Fruit fly (Drosophila melanogaster) whole organism, embryonic: ENCODE results near the gene chic.

Experiments used
- CG11695 ChIP-seq: fragments of 200-800 bp; sonication (Bioruptor generic); IDR thresholded peaks from 3 replicates; pipeline ENCODE4 v1.3.6; 2022; ENCODE audit warnings: missing biosample characterization, missing genetic modification characterization
- CG12219 ChIP-seq: fragments of 200-800 bp; sonication (Bioruptor generic); optimal IDR thresholded peaks from 3 replicates; lab custom pipeline; 2018; ENCODE audit warnings: missing biosample characterization, mild to moderate bottlenecking, missing genetic modification characterization
- CG12236 ChIP-seq: fragments of 200-800 bp; sonication (Bioruptor generic); optimal IDR thresholded peaks from 2 replicates; lab custom pipeline; 2016; ENCODE audit warnings: missing biosample characterization, missing genetic modification characterization
- CG14050 ChIP-seq: fragments of 200-800 bp; sonication (Bioruptor generic); IDR thresholded peaks from 3 replicates; pipeline ENCODE4 v1.3.6; 2022; ENCODE audit warnings: missing biosample characterization, missing genetic modification characterization
- CG14710 ChIP-seq: fragments of 200-800 bp; sonication (Bioruptor generic); optimal IDR thresholded peaks from 3 replicates; lab custom pipeline; 2019; ENCODE audit warnings: missing biosample characterization, mild to moderate bottlenecking, missing genetic modification characterization, moderate library complexity
- CG16779 ChIP-seq: fragments of 200-800 bp; sonication (Bioruptor generic); IDR thresholded peaks from 2 replicates; pipeline ENCODE4 v1.3.6; 2022; ENCODE audit warnings: missing biosample characterization, missing genetic modification characterization
- CG1792 ChIP-seq: fragments of 200-800 bp; sonication (Bioruptor generic); optimal IDR thresholded peaks from 2 replicates; lab custom pipeline; 2016; ENCODE audit warnings: missing biosample characterization, missing genetic modification characterization
- CG18599 ChIP-seq: fragments of 200-800 bp; sonication (Bioruptor generic); optimal IDR thresholded peaks from 3 replicates; lab custom pipeline; 2017; ENCODE audit warnings: missing biosample characterization, missing genetic modification characterization, mild to moderate bottlenecking, moderate library complexity, missing genetic modification reagents
- CG2120 ChIP-seq: fragments of 200-800 bp; sonication (Bioruptor generic); optimal IDR thresholded peaks from 3 replicates; lab custom pipeline; 2016; ENCODE audit warnings: missing biosample characterization, missing genetic modification characterization
- CG3163 ChIP-seq: fragments of 200-800 bp; sonication (Bioruptor generic); optimal IDR thresholded peaks from 3 replicates; lab custom pipeline; 2016; ENCODE audit warnings: missing biosample characterization, missing genetic modification characterization
- CG4617 ChIP-seq: fragments of 200-800 bp; sonication (Bioruptor generic); optimal IDR thresholded peaks from 3 replicates; lab custom pipeline; 2016; ENCODE audit warnings: missing biosample characterization, missing genetic modification characterization, borderline replicate concordance
- CG6272 ChIP-seq: fragments of 200-800 bp; sonication (Bioruptor generic); IDR thresholded peaks from 2 replicates; pipeline ENCODE4 v1.3.6; 2022; ENCODE audit warnings: missing biosample characterization, missing genetic modification characterization
- CG8765 ChIP-seq: fragments of 200-800 bp; sonication (Bioruptor generic); IDR thresholded peaks from 2 replicates; pipeline ENCODE4 v1.3.6; 2022; ENCODE audit warnings: missing biosample characterization, missing genetic modification characterization
- CG8924 ChIP-seq: fragments of 200-800 bp; optimal IDR thresholded peaks from 3 replicates; lab custom pipeline; 2019; ENCODE audit warnings: missing biosample characterization, mild to moderate bottlenecking, missing genetic modification characterization, moderate library complexity
- CHES-1-like ChIP-seq: fragments of 200-800 bp; sonication (Bioruptor generic); optimal IDR thresholded peaks from 2 replicates; lab custom pipeline; 2016; ENCODE audit warnings: missing biosample characterization, missing genetic modification characterization
- D ChIP-seq, 2 experiments: fragments of 200-800 bp in 1 of 2; fragments of >200 bp in 1 of 2; sonication (Bioruptor generic) in 1 of 2; optimal IDR thresholded peaks; 2 replicates in 1 of 2; 3 replicates in 1 of 2; lab custom pipeline; 2017; ENCODE audit warnings: mild to moderate bottlenecking in 1 of 2, missing biosample characterization in 1 of 2, missing genetic modification characterization in 1 of 2, missing genetic modification reagents in 1 of 2
- E2f2 ChIP-seq: fragments of 200-800 bp; sonication (Bioruptor generic); IDR thresholded peaks from 2 replicates; pipeline ENCODE4 v1.3.6; 2022; ENCODE audit warnings: missing biosample characterization, missing genetic modification characterization
- Eip74EF ChIP-seq, 2 experiments: fragments of 200-800 bp in 1 of 2; fragments of >200 bp in 1 of 2; sonication (Bioruptor generic) in 1 of 2; optimal IDR thresholded peaks; 2 replicates each; lab custom pipeline; 2017 to 2019; ENCODE audit warnings: missing biosample characterization in 2 of 2, missing genetic modification characterization in 2 of 2, mild to moderate bottlenecking in 1 of 2, moderate library complexity in 1 of 2
- Gug ChIP-seq: fragments of 200-800 bp; sonication (Bioruptor generic); IDR thresholded peaks from 4 replicates; pipeline ENCODE4 v1.3.6; 2022; ENCODE audit warnings: missing biosample characterization, missing genetic modification characterization
- Hey ChIP-seq: fragments of 200-800 bp; sonication (Bioruptor generic); optimal IDR thresholded peaks from 3 replicates; lab custom pipeline; 2018; ENCODE audit warnings: missing biosample characterization, mild to moderate bottlenecking, missing genetic modification characterization
- Hmr ChIP-seq: fragments of 200-800 bp; sonication (Bioruptor generic); optimal IDR thresholded peaks from 3 replicates; lab custom pipeline; 2017; ENCODE audit warnings: mild to moderate bottlenecking, missing biosample characterization, missing genetic modification reagents, missing genetic modification characterization
- Hr3 ChIP-seq: fragments of 200-800 bp; sonication (Bioruptor generic); optimal IDR thresholded peaks from 3 replicates; lab custom pipeline; 2016; ENCODE audit warnings: missing biosample characterization, missing genetic modification characterization
- Med ChIP-seq: fragments of 200-800 bp; sonication (Bioruptor generic); peaks from one replicate; lab custom pipeline; 2016; ENCODE audit warnings: missing biosample characterization, missing genetic modification characterization, mild to moderate bottlenecking, inconsistent platforms, moderate library complexity
- Mrtf ChIP-seq: fragments of 200-800 bp; sonication (Bioruptor generic); IDR thresholded peaks from 3 replicates; pipeline ENCODE4 v1.3.6; 2022; ENCODE audit warnings: missing biosample characterization, missing genetic modification characterization
- Nf-YC ChIP-seq: fragments of 200-800 bp; optimal IDR thresholded peaks from 3 replicates; lab custom pipeline; 2019; ENCODE audit warnings: missing biosample characterization, mild to moderate bottlenecking, missing genetic modification characterization, moderate library complexity
- Oli ChIP-seq: fragments of 200-800 bp; sonication (Bioruptor generic); optimal IDR thresholded peaks from 2 replicates; lab custom pipeline; 2018; ENCODE audit warnings: missing biosample characterization, mild to moderate bottlenecking, missing genetic modification characterization, moderate library complexity
- Trl ChIP-seq, 3 experiments: fragments of >200 bp in 2 of 3; fragments of 200-800 bp in 1 of 3; sonication (Bioruptor generic) in 1 of 3; optimal IDR thresholded peaks; 2 replicates in 1 of 3; 3 replicates in 2 of 3; lab custom pipeline; 2016 to 2017; ENCODE audit warnings: missing biosample characterization in 1 of 3, missing genetic modification characterization in 1 of 3
- btn ChIP-seq: fragments of 200-800 bp; sonication (Bioruptor generic); optimal IDR thresholded peaks from 2 replicates; lab custom pipeline; 2016; ENCODE audit warnings: missing biosample characterization, missing genetic modification characterization
- dysf ChIP-seq: fragments of 200-800 bp; sonication (Bioruptor generic); IDR thresholded peaks from 3 replicates; pipeline ENCODE4 v1.3.6; 2022; ENCODE audit warnings: missing biosample characterization, missing genetic modification characterization
- ewg ChIP-seq: fragments of 200-800 bp; sonication (Bioruptor generic); optimal IDR thresholded peaks from 3 replicates; lab custom pipeline; 2017; ENCODE audit warnings: mild to moderate bottlenecking, missing biosample characterization, missing genetic modification reagents, missing genetic modification characterization
- gfzf ChIP-seq: fragments of 200-800 bp; sonication (Bioruptor generic); optimal IDR thresholded peaks from 2 replicates; lab custom pipeline; 2016; ENCODE audit warnings: missing biosample characterization, mild to moderate bottlenecking, missing genetic modification characterization, moderate library complexity
- her ChIP-seq: fragments of 200-800 bp; sonication (Bioruptor generic); optimal IDR thresholded peaks from 2 replicates; lab custom pipeline; 2016; ENCODE audit warnings: missing biosample characterization, missing genetic modification characterization
- inv ChIP-seq: fragments of 200-800 bp; sonication (Bioruptor generic); IDR thresholded peaks from 2 replicates; pipeline ENCODE4 v1.3.6; 2022; ENCODE audit warnings: missing biosample characterization, missing genetic modification characterization; ENCODE audit not compliant: partially characterized antibody
- onecut ChIP-seq: fragments of 200-800 bp; sonication (Bioruptor generic); IDR thresholded peaks from 2 replicates; pipeline ENCODE4 v1.3.6; 2022; ENCODE audit warnings: missing biosample characterization, missing genetic modification characterization
- row ChIP-seq: fragments of 200-800 bp; sonication (Bioruptor generic); IDR thresholded peaks from 3 replicates; pipeline ENCODE4 v1.3.6; 2022; ENCODE audit warnings: missing biosample characterization, missing genetic modification characterization
- slbo ChIP-seq: fragments of 200-800 bp; sonication (Bioruptor generic); IDR thresholded peaks from 2 replicates; pipeline ENCODE4 v1.3.6; 2022; ENCODE audit warnings: missing biosample characterization, missing genetic modification characterization
- sna ChIP-seq: fragments of 200-800 bp; sonication (Bioruptor generic); IDR thresholded peaks from 2 replicates; pipeline ENCODE4 v1.3.6; 2022; ENCODE audit warnings: missing biosample characterization, missing genetic modification characterization; ENCODE audit not compliant: partially characterized antibody
- stc ChIP-seq: fragments of 200-800 bp; sonication (Bioruptor generic); IDR thresholded peaks from 2 replicates; pipeline ENCODE4 v1.3.6; 2022; ENCODE audit warnings: missing biosample characterization, missing genetic modification characterization
- tgo ChIP-seq: fragments of 200-800 bp; sonication (Bioruptor generic); IDR thresholded peaks from 3 replicates; pipeline ENCODE4 v1.3.6; 2022; ENCODE audit warnings: missing biosample characterization, missing genetic modification characterization
- tin ChIP-seq: fragments of 200-800 bp; sonication (Bioruptor generic); optimal IDR thresholded peaks from 3 replicates; lab custom pipeline; 2016; ENCODE audit warnings: missing biosample characterization, missing genetic modification characterization
- trh ChIP-seq: fragments of 200-800 bp; sonication (Bioruptor generic); optimal IDR thresholded peaks from 2 replicates; lab custom pipeline; 2016; ENCODE audit warnings: missing biosample characterization, missing genetic modification characterization
- tx ChIP-seq: fragments of 200-800 bp; sonication (Bioruptor generic); optimal IDR thresholded peaks from 2 replicates; lab custom pipeline; 2016; ENCODE audit warnings: missing biosample characterization, missing genetic modification characterization
- vnd ChIP-seq: fragments of 200-800 bp; sonication (Bioruptor generic); IDR thresholded peaks from 3 replicates; pipeline ENCODE4 v1.3.6; 2022; ENCODE audit warnings: missing biosample characterization, missing genetic modification characterization; ENCODE audit not compliant: partially characterized antibody
- vvl ChIP-seq: fragments of 200-800 bp; sonication (Bioruptor generic); IDR thresholded peaks from 2 replicates; pipeline ENCODE4 v1.3.6; 2022; ENCODE audit warnings: missing biosample characterization, missing genetic modification characterization
- zfh1 ChIP-seq: fragments of 200-800 bp; sonication (Bioruptor generic); IDR thresholded peaks from 3 replicates; pipeline ENCODE4 v1.3.6; 2022; ENCODE audit warnings: missing biosample characterization, missing genetic modification characterization

Gene chic

dm6 chr2L:5943229-5944078, 37.4 kb downstream of the chic start, which contains the start of the genes Sfp26Ad and Gpdh1 (continued):
- TF ChIP-seq btn (GFP tag; lab: Kevin White, UChicago) (peak; percentile 11), stc (GFP tag; lab: Robert Waterston, UW) (peak; percentile 46), Med (peak; percentile 97), CG1792 (peak; percentile 56), tin (GFP tag; lab: Kevin White, UChicago) (peak; percentile 86), CG18599 (GFP tag; lab: Kevin White, UChicago) (peak; percentile 88), vvl (peak; percentile 80), CG14050 (GFP tag; lab: Robert Waterston, UW) (peak; percentile 33; the same call in 2 of the 3 replicates), CG3163 (GFP tag; lab: Kevin White, UChicago) (peak; percentile 80), CG8924 (peak; percentile 75), onecut (GFP tag; lab: Robert Waterston, UW) (peak; percentile 45)

- TF ChIP-seq Hey (tag; lab: Kevin White, UChicago) (peak; percentile 81), Hr3 (GFP tag; lab: Kevin White, UChicago) (no peak), Oli (tag; lab: Kevin White, UChicago) (no peak), CG12236 (GFP tag; lab: Kevin White, UChicago) (no peak), Gug (GFP tag; lab: Robert Waterston, UW) (no peak), D (optimal IDR thresholded peaks at IDR 0.05; lab: Kevin White, UChicago) (no peak), D (GFP tag; optimal IDR thresholded peaks at IDR 0.05; lab: Kevin White, UChicago) (peak; percentile 60), her (GFP tag; lab: Kevin White, UChicago) (no peak), dysf (GFP tag; lab: Robert Waterston, UW) (0 out of 3 replicates have a peak, but pooled peaks have one; percentile 5), Mrtf (GFP tag; lab: Robert Waterston, UW) (peak; percentile 14; the same call in 1 of the 3 replicates), Hmr (GFP tag; lab: Kevin White, UChicago) (no peak), CG2120 (no peak), CHES-1-like (no peak), CG4617 (GFP tag; lab: Kevin White, UChicago) (no peak)
Measured at dm6 chr2L:5927363-5927762, 53.5 kb downstream of the chic start.

dm6 chr2L:5925637-5926036, 55.2 kb downstream of the chic start, which contains the start of gene dsf:
Gene dsf, plus strand, starts transcription at chr2L:5925937.
- TF ChIP-seq vnd (GFP tag; lab: Robert Waterston, UW) (0 out of 3 replicates have a peak, but pooled peaks have one; percentile 11), zfh1 (GFP tag; lab: Robert Waterston, UW) (no peak), CG6272 (GFP tag; lab: Robert Waterston, UW) (no peak), CG16779 (GFP tag; lab: Robert Waterston, UW) (no peak), vvl (no peak), row (GFP tag; lab: Robert Waterston, UW) (no peak), trh (no peak), gfzf (GFP tag; lab: Kevin White, UChicago) (no peak), dysf (GFP tag; lab: Robert Waterston, UW) (0 out of 3 replicates have a peak, but pooled peaks have one; percentile 11), CG14710 (tag; lab: Kevin White, UChicago) (no peak)

dm6 chr2L:5925164-5925563, 55.7 kb downstream of the chic start:
- TF ChIP-seq ewg (GFP tag; lab: Kevin White, UChicago) (peak; percentile 8), Trl (optimal IDR thresholded peaks at IDR 0.05; lab: Kevin White, UChicago) (peak; percentile 32 to 36), Trl (GFP tag; optimal IDR thresholded peaks at IDR 0.05; lab: Kevin White, UChicago) (no peak), CG8765 (GFP tag; lab: Robert Waterston, UW) (no peak), tgo (GFP tag; lab: Robert Waterston, UW) (no peak), slbo (GFP tag; lab: Robert Waterston, UW) (no peak), CG12219 (GFP tag; lab: Kevin White, UChicago) (no peak), CG11695 (no peak), tx (no peak), E2f2 (no peak), sna (GFP tag; lab: Robert Waterston, UW) (no peak), Nf-YC (tag; lab: Kevin White, UChicago) (peak; percentile 97), Eip74EF (GFP tag; optimal IDR thresholded peaks at IDR 0.05; lab: Kevin White, UChicago) (no peak), inv (GFP tag; lab: Robert Waterston, UW) (no peak)
